Worm (Caenorhabditis elegans): ENCODE measurements around the gene sod-5.

- TF ChIP-seq ztf-29 (GFP tag; IDR thresholded peaks at IDR 0.05): no peak
- TF ChIP-seq klf-2 (GFP tag; conservative IDR thresholded peaks at IDR 0.05): no peak
- TF ChIP-seq tab-1 (GFP tag; IDR thresholded peaks at IDR 0.05): no peak
- no peak for TF ChIP-seq flt-1 (GFP tag; IDR thresholded peaks at IDR 0.05)
- TF ChIP-seq ztf-23 (GFP tag; IDR thresholded peaks at IDR 0.05): no peak
- TF ChIP-seq med-1 (GFP tag; optimal IDR thresholded peaks at IDR 0.05; ENCODE audit: insufficient read depth): no peak
- no peak for TF ChIP-seq T22C8.4 (GFP tag; IDR thresholded peaks at IDR 0.05)
- no peak for TF ChIP-seq cog-1 (tag; optimal IDR thresholded peaks at IDR 0.05)
These were observed 38.6 kb downstream of the sod-5 start for ce11 chrII:4456024-4456423.

Data from whole organism, midembryonic.